Worm (Caenorhabditis elegans): ENCODE data around the gene C24H10.4.

DNA sequence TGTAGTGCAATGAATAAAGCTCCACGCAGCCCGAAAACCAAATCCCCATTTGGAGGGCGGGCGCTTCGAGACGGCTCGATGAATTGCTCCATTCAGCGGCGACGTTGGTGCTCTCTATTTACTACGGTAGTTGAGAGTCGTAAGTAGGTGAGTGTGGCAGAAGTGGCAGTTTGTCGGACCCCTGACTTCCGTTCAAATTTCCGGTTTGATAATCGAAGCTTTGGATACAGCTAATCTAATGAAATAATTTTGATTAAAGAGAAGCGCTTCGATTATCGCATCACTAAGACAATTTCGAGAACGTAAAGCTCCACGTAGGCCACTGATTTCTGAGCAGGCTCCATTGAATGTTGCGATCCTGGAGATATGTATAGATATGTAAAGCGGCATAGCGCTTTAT, 25.4 kb upstream of the C24H10.4 start, which contains the start of gene ets-5:
- no peak for TF ChIP-seq dao-5 (tag; optimal IDR thresholded peaks at IDR 0.05)
- no peak for TF ChIP-seq him-1 (tag; optimal IDR thresholded peaks at IDR 0.05)
- TF ChIP-seq W03F9.2 (tag; optimal IDR thresholded peaks at IDR 0.05): no peak

Measured in whole organism, L4/young adult.